Fruit fly (Drosophila melanogaster): Measurements from ENCODE around the gene stumps.

DNA sequence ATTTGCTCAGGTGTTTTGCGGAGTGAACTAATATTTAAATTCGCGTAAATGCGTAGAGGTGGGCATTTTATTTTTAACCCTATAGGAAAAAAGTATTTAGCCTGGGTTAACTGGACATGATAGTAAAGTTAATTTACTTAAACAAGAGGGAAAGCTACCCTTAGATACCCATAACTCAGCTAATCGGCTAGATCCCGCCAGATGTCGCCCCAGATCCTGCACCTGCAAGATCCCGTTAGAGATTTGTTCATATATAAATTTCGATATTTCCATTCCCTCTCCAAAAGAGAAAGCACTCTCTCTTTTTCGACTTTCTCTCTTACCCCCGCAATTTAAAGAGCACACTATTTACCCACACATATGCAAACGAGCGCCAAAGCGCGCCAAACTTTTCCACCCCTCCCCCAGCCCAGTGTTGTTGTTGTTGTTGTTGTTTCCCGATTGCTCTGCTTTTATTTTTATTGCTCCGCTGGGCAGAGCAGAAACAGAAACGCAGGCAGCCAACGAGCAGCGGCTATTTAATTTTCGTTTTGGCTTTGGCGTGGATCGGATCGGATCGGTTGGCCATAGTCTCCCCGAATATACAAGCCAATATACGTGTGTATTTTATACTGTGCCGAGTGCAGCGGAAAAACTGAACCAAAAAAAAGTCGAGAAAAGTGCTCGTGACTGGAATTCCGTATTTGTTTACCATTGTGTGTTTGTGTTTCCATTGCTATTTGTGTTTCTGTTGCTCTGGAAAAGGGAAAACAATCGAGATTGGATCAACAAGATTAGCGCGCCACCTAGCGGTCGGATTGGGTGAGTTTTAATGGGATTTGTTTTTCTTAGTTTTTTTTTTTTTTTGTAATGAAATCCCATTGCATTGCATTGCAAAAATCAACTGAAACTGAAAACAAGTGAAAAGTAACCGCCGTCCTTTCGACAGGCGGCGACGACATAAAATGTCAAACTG lies at the start of gene stumps:
- TF ChIP-seq Gug (GFP tag; IDR thresholded peaks at IDR 0.05): no peak
- TF ChIP-seq Ets21C (GFP tag; optimal IDR thresholded peaks at IDR 0.05): no peak
- TF ChIP-seq Lpt (GFP tag; optimal IDR thresholded peaks at IDR 0.05): no peak
- TF ChIP-seq Sox14 (GFP tag; optimal IDR thresholded peaks at IDR 0.05): no peak
- no peak for TF ChIP-seq CG7368 (GFP tag; optimal IDR thresholded peaks at IDR 0.05)
- no peak for TF ChIP-seq CG11294 (GFP tag; IDR thresholded peaks at IDR 0.05)
- no peak for TF ChIP-seq Hr39 (GFP tag; optimal IDR thresholded peaks at IDR 0.05)
- TF ChIP-seq CG3919 (GFP tag; optimal IDR thresholded peaks at IDR 0.05): no peak
- TF ChIP-seq Ets96B (tag; optimal IDR thresholded peaks at IDR 0.05): no peak
- TF ChIP-seq CG6792 (GFP tag; optimal IDR thresholded peaks at IDR 0.05): no peak
- TF ChIP-seq Met (GFP tag; optimal IDR thresholded peaks at IDR 0.05): no peak
- no peak for TF ChIP-seq CG3032 (tag; optimal IDR thresholded peaks at IDR 0.05)

Data from whole organism, prepupa.